Worm (Caenorhabditis elegans): Measurements from ENCODE around the gene Y65A5A.24.

- TF ChIP-seq ztf-4 (tag; optimal IDR thresholded peaks at IDR 0.05) (no peak), nhr-77 (tag; optimal IDR thresholded peaks at IDR 0.05) (no peak), zag-1 (tag; optimal IDR thresholded peaks at IDR 0.05) (no peak), snpc-4 (tag; optimal IDR thresholded peaks at IDR 0.05) (no peak), nhr-11 (tag; optimal IDR thresholded peaks at IDR 0.05) (no peak), lsy-2 (tag; optimal IDR thresholded peaks at IDR 0.05) (no peak)
These were observed 15.8 kb upstream of the Y65A5A.24 start for ce11 chrIV:16377942-16378341.

All from whole organism, L2 larva.